Worm (Caenorhabditis elegans) whole organism, L4 larva: ENCODE results near the gene C02B8.6.

ENCODE experiments used
- D1046.2 ChIP-seq: fragments of 200-800 bp; sonication (Bioruptor generic); IDR thresholded peaks from 2 replicates; pipeline ENCODE4 v1.3.6; 2022; ENCODE audit warnings: missing genetic modification characterization, missing compliant biosample characterization
- F10B5.3 ChIP-seq: sonication (generic microtip); optimal IDR thresholded peaks from 2 replicates; lab custom pipeline; 2016; ENCODE audit warnings: mild to moderate bottlenecking, missing genetic modification characterization, missing compliant biosample characterization
- T20F7.1 ChIP-seq: fragments of 200-800 bp; sonication (Bioruptor generic); optimal IDR thresholded peaks from 2 replicates; lab custom pipeline; 2018; ENCODE audit warnings: mild to moderate bottlenecking, missing genetic modification characterization, missing compliant biosample characterization
- Y5F2A.4 ChIP-seq: fragments of 200-800 bp; sonication (Bioruptor generic); optimal IDR thresholded peaks from 2 replicates; lab custom pipeline; 2018; ENCODE audit warnings: mild to moderate bottlenecking, missing genetic modification characterization, missing compliant biosample characterization
- ZK546.5 ChIP-seq, 2 experiments: sonication (generic microtip); optimal IDR thresholded peaks; 2 replicates each; lab custom pipeline; 2017; ENCODE audit warnings: missing biosample characterization in 2 of 2, missing genetic modification characterization in 2 of 2
- aha-1 ChIP-seq: fragments of 150-350 bp; peaks from one replicate; lab custom pipeline; 2014; ENCODE audit warnings: missing biosample characterization, missing genetic modification characterization
- attf-4 ChIP-seq: sonication (generic microtip); optimal IDR thresholded peaks from 3 replicates; lab custom pipeline; 2017; ENCODE audit warnings: missing biosample characterization, missing genetic modification characterization
- ceh-20 ChIP-seq: fragments of 200-800 bp; sonication (Bioruptor generic); IDR thresholded peaks from 2 replicates; pipeline ENCODE4 v1.3.6; 2022; ENCODE audit warnings: missing genetic modification reagents, missing genetic modification characterization, missing compliant biosample characterization
- ceh-28 ChIP-seq: fragments of 150-350 bp; optimal IDR thresholded peaks from 2 replicates; lab custom pipeline; 2014; ENCODE audit warnings: missing biosample characterization, missing genetic modification reagents, missing genetic modification characterization
- ceh-62 ChIP-seq: sonication (generic microtip); optimal IDR thresholded peaks from 2 replicates; lab custom pipeline; 2017; ENCODE audit warnings: missing biosample characterization, missing genetic modification characterization
- daf-12 ChIP-seq: fragments of 150-350 bp; optimal IDR thresholded peaks from 2 replicates; lab custom pipeline; 2014; ENCODE audit warnings: missing biosample characterization, missing genetic modification reagents, missing genetic modification characterization
- daf-16 ChIP-seq, 3 experiments: sonication (generic microtip); optimal IDR thresholded peaks; 2 replicates each; lab custom pipeline; 2016 to 2017; ENCODE audit warnings: missing genetic modification characterization in 3 of 3, missing genetic modification reagents in 3 of 3, mild to moderate bottlenecking in 2 of 3, missing compliant biosample characterization in 2 of 3, missing biosample characterization in 1 of 3, moderate library complexity in 1 of 3
- daf-8 ChIP-seq: fragments of 200-800 bp; sonication (Bioruptor generic); IDR thresholded peaks from 2 replicates; pipeline ENCODE4 v1.3.6; 2022; ENCODE audit warnings: missing genetic modification characterization, missing compliant biosample characterization
- dmd-6 ChIP-seq: fragments of 200-800 bp; sonication (Bioruptor generic); IDR thresholded peaks from 2 replicates; pipeline ENCODE4 v1.3.6; 2022; ENCODE audit warnings: missing genetic modification reagents, missing genetic modification characterization, missing compliant biosample characterization
- dmd-8 ChIP-seq: fragments of 200-800 bp; sonication (Bioruptor generic); IDR thresholded peaks from 2 replicates; pipeline ENCODE4 v1.3.6; 2022; ENCODE audit warnings: missing genetic modification characterization, missing compliant biosample characterization
- duxl-1 ChIP-seq: sonication (generic microtip); optimal IDR thresholded peaks from 2 replicates; lab custom pipeline; 2016; ENCODE audit warnings: mild to moderate bottlenecking, missing genetic modification characterization, moderate library complexity, missing compliant biosample characterization; ENCODE audit not compliant: poor library complexity
- egl-27 ChIP-seq: sonication (generic microtip); optimal IDR thresholded peaks from 3 replicates; lab custom pipeline; 2017; ENCODE audit warnings: missing biosample characterization, missing genetic modification reagents, missing genetic modification characterization
- fkh-10 ChIP-seq: fragments of 150-350 bp; optimal IDR thresholded peaks from 2 replicates; lab custom pipeline; 2014; ENCODE audit warnings: missing biosample characterization, missing genetic modification reagents, missing genetic modification characterization
- hif-1 ChIP-seq, 2 experiments: sonication (generic microtip); optimal IDR thresholded peaks; 2 replicates each; lab custom pipeline; 2016 to 2017; ENCODE audit warnings: missing compliant biosample characterization in 2 of 2, missing genetic modification characterization in 2 of 2, missing genetic modification reagents in 2 of 2, missing genotype in 2 of 2, mild to moderate bottlenecking in 1 of 2
- lim-7 ChIP-seq: fragments of 200-800 bp; sonication (Bioruptor generic); IDR thresholded peaks from 2 replicates; pipeline ENCODE4 v1.3.6; 2022; ENCODE audit warnings: missing genetic modification characterization, missing compliant biosample characterization
- lin-29 ChIP-seq: fragments of 200-800 bp; sonication (Bioruptor generic); IDR thresholded peaks from 2 replicates; pipeline ENCODE4 v1.3.6; 2022; ENCODE audit warnings: missing genetic modification reagents, missing genetic modification characterization, missing compliant biosample characterization
- lin-38 ChIP-seq: fragments of 200-800 bp; sonication (Bioruptor generic); IDR thresholded peaks from 2 replicates; pipeline ENCODE4 v1.3.6; 2022; ENCODE audit warnings: missing genetic modification reagents, missing genetic modification characterization, missing compliant biosample characterization
- madf-9 ChIP-seq: fragments of 200-800 bp; sonication (Bioruptor generic); conservative IDR thresholded peaks from 2 replicates; pipeline ENCODE4 v1.3.6; 2022; ENCODE audit warnings: missing genetic modification reagents, missing genetic modification characterization, missing compliant biosample characterization
- mdl-1 ChIP-seq, 2 experiments: fragments of 150-350 bp in 1 of 2; sonication (generic microtip) in 1 of 2; optimal IDR thresholded peaks; 2 replicates each; lab custom pipeline; 2014 to 2017; ENCODE audit warnings: missing biosample characterization in 2 of 2, missing genetic modification characterization in 2 of 2
- mep-1 ChIP-seq: fragments of 150-350 bp; sonication (generic microtip); optimal IDR thresholded peaks from 3 replicates; lab custom pipeline; 2014; ENCODE audit warnings: missing biosample characterization, missing genetic modification characterization
- mxl-2 ChIP-seq: fragments of 200-800 bp; sonication (Bioruptor generic); conservative IDR thresholded peaks from 2 replicates; pipeline ENCODE4 v1.3.6; 2022; ENCODE audit warnings: missing genetic modification reagents, missing genetic modification characterization, missing compliant biosample characterization
- nhr-10 ChIP-seq: fragments of 150-350 bp; optimal IDR thresholded peaks from 2 replicates; lab custom pipeline; 2014; ENCODE audit warnings: missing biosample characterization, missing genetic modification characterization
- nhr-111 ChIP-seq: fragments of 200-800 bp; sonication (Bioruptor generic); optimal IDR thresholded peaks from 2 replicates; lab custom pipeline; 2018; ENCODE audit warnings: mild to moderate bottlenecking, missing genetic modification characterization, missing compliant biosample characterization
- nhr-28 ChIP-seq: fragments of 150-350 bp; optimal IDR thresholded peaks from 2 replicates; lab custom pipeline; 2014; ENCODE audit warnings: missing biosample characterization, missing genetic modification characterization
- nhr-48 ChIP-seq: sonication (generic microtip); optimal IDR thresholded peaks from 2 replicates; lab custom pipeline; 2016; ENCODE audit warnings: mild to moderate bottlenecking, missing genetic modification characterization, missing compliant biosample characterization
- nhr-6 ChIP-seq: fragments of 150-350 bp; optimal IDR thresholded peaks from 2 replicates; lab custom pipeline; 2014; ENCODE audit warnings: missing biosample characterization, missing genetic modification characterization
- nhr-76 ChIP-seq: fragments of 150-350 bp; optimal IDR thresholded peaks from 2 replicates; lab custom pipeline; 2014; ENCODE audit warnings: missing biosample characterization, missing genetic modification characterization
- nhr-77 ChIP-seq: fragments of 150-350 bp; optimal IDR thresholded peaks from 2 replicates; lab custom pipeline; 2014; ENCODE audit warnings: missing biosample characterization, missing genetic modification characterization
- pqm-1 ChIP-seq: sonication (generic microtip); optimal IDR thresholded peaks from 2 replicates; lab custom pipeline; 2017; ENCODE audit warnings: missing biosample characterization, missing genetic modification characterization
- rbr-2 ChIP-seq: sonication (generic microtip); optimal IDR thresholded peaks from 2 replicates; lab custom pipeline; 2016; ENCODE audit warnings: missing genotype, missing genetic modification characterization, missing compliant biosample characterization
- saeg-2 ChIP-seq: fragments of 200-800 bp; sonication (Bioruptor generic); IDR thresholded peaks from 2 replicates; pipeline ENCODE4 v1.3.6; 2022; ENCODE audit warnings: missing genetic modification reagents, missing genetic modification characterization, missing compliant biosample characterization
- sdz-12 ChIP-seq: fragments of 200-800 bp; sonication (Bioruptor generic); optimal IDR thresholded peaks from 2 replicates; lab custom pipeline; 2018; ENCODE audit warnings: mild to moderate bottlenecking, missing genetic modification characterization, missing compliant biosample characterization
- set-16 ChIP-seq: fragments of 200-800 bp; sonication (Bioruptor generic); IDR thresholded peaks from 2 replicates; pipeline ENCODE4 v1.3.6; 2022; ENCODE audit warnings: missing genetic modification reagents, missing genetic modification characterization, missing compliant biosample characterization
- snpc-1.2 ChIP-seq: fragments of 200-800 bp; sonication (Bioruptor generic); IDR thresholded peaks from 2 replicates; pipeline ENCODE4 v1.3.6; 2022; ENCODE audit warnings: missing genetic modification reagents, missing genetic modification characterization, missing compliant biosample characterization
- tra-1 ChIP-seq: fragments of 200-800 bp; sonication (Bioruptor generic); IDR thresholded peaks from 2 replicates; pipeline ENCODE4 v1.3.6; 2022; ENCODE audit warnings: missing genetic modification reagents, missing genetic modification characterization, missing compliant biosample characterization
- unc-130 ChIP-seq: sonication (generic microtip); optimal IDR thresholded peaks from 2 replicates; lab custom pipeline; 2016; ENCODE audit warnings: missing genetic modification reagents, missing genetic modification characterization, missing compliant biosample characterization
- vab-7 ChIP-seq: fragments of 200-800 bp; sonication (Bioruptor generic); IDR thresholded peaks from 2 replicates; pipeline ENCODE4 v1.3.6; 2022; ENCODE audit warnings: missing genetic modification reagents, missing genetic modification characterization, missing compliant biosample characterization
- zag-1 ChIP-seq: fragments of 150-350 bp; optimal IDR thresholded peaks from 2 replicates; lab custom pipeline; 2014; ENCODE audit warnings: missing biosample characterization, missing genetic modification characterization
- zfp-3 ChIP-seq: fragments of 200-800 bp; sonication (Bioruptor generic); conservative IDR thresholded peaks from 2 replicates; pipeline ENCODE4 v1.3.6; 2022; ENCODE audit warnings: missing genetic modification reagents, missing genetic modification characterization, missing compliant biosample characterization

Gene C02B8.6

DNA sequence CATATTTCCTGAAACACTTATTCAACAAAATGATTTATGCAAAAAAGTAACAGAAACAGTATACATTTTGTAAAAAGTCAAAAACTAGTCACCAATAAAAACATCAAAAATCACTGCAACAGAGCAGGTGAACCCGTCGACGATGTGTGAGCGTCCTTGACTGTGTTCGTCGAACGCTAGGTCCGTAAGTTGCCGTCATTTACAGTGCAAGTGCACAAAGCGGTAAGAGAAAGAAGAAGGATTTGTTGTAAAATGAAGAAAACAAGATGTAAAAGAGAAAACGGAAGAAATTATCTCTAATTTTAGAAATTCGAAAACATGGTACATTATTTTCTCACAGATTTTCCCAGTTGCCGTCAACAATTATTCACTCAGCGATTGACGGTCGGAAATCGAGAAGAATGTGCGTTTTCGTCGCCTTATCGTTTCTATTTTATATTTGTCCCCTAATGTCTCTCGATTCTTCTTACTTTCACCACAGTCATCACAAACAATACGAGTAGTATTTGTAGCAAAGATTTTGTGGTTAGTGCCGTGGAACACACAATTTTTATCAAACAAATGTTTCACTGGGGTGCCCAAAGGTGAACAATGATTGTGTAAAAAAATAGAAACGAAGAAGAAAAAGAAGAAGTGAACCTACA is 46.7 kb downstream of the C02B8.6 start (continued):
- TF ChIP-seq egl-27, result no peak
- TF ChIP-seq snpc-1.2, result no peak
- TF ChIP-seq nhr-6, result no peak
- TF ChIP-seq fkh-10 (GFP tag; lab: Kevin White, UChicago), result no peak
- no peak for TF ChIP-seq ceh-20
- TF ChIP-seq tra-1 (GFP tag; lab: Robert Waterston, UW), result no peak
- no peak for TF ChIP-seq D1046.2 (GFP tag; lab: Robert Waterston, UW)
- TF ChIP-seq nhr-77 (tag; lab: Kevin White, UChicago), result peak; percentile 70
- TF ChIP-seq unc-130 (GFP tag; lab: Kevin White, UChicago), result no peak
- TF ChIP-seq mxl-2 (GFP tag; lab: Robert Waterston, UW), result no peak
- no peak for TF ChIP-seq nhr-76 (tag; lab: Kevin White, UChicago)
- peak; percentile 97 for TF ChIP-seq nhr-28 (tag; lab: Kevin White, UChicago)
- TF ChIP-seq lin-29 (GFP tag; lab: Robert Waterston, UW), result no peak
- no peak for TF ChIP-seq nhr-48 (tag; lab: Kevin White, UChicago)
- peak; percentile 52 for TF ChIP-seq pqm-1 (tag; lab: Kevin White, UChicago)
- TF ChIP-seq set-16 (GFP tag; lab: Robert Waterston, UW), result no peak
- TF ChIP-seq vab-7, result no peak
- peak; percentile 13 for TF ChIP-seq aha-1 (tag; lab: Kevin White, UChicago)
- no peak for TF ChIP-seq madf-9
- peak; percentile 37 for TF ChIP-seq rbr-2 (tag; lab: Kevin White, UChicago)
- no peak for TF ChIP-seq saeg-2 (GFP tag; lab: Robert Waterston, UW)
- TF ChIP-seq, all 104 proteins: peak for 14

DNA sequence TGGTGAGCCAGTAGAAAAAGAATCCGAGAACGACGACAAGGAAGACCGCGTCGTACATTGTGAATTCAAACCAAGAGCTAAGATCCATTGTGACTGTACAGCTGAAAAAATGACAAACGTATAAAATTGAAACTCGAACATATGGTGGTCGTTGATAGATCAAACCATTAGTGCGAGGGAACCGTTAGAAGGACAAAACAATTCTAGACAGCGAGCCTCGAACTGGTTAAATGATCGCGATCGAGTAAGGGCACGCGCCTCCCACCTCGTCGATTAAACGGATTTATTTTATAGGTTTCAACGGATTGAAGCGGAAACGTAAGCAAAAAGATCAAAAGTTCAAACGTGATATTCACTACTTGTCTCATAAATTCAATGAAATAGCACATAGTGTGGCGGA is 47.7 kb downstream of the C02B8.6 start, which contains the start of gene vem-1:
TSS of gene vem-1 (minus strand) at position 101 of the 400 bp plus-strand sequence.
- TF ChIP-seq lim-7 (GFP tag; lab: Robert Waterston, UW) (0 out of 2 replicates have a peak, but pooled peaks have one; percentile 40), ZK546.5 (tag; optimal IDR thresholded peaks at IDR 0.05; lab: Kevin White, UChicago) (no peak), sdz-12 (GFP tag; lab: Kevin White, UChicago) (peak; percentile 18), hif-1 (tag; optimal IDR thresholded peaks at IDR 0.05; lab: Kevin White, UChicago) (peak in 1 of 2 experiments; percentile 56), vab-7 (0 out of 2 replicates have a peak, but pooled peaks have one; percentile 13), tra-1 (GFP tag; lab: Robert Waterston, UW) (0 out of 2 replicates have a peak, but pooled peaks have one; percentile 35), daf-12 (tag; lab: Kevin White, UChicago) (no peak), nhr-111 (no peak)

DNA sequence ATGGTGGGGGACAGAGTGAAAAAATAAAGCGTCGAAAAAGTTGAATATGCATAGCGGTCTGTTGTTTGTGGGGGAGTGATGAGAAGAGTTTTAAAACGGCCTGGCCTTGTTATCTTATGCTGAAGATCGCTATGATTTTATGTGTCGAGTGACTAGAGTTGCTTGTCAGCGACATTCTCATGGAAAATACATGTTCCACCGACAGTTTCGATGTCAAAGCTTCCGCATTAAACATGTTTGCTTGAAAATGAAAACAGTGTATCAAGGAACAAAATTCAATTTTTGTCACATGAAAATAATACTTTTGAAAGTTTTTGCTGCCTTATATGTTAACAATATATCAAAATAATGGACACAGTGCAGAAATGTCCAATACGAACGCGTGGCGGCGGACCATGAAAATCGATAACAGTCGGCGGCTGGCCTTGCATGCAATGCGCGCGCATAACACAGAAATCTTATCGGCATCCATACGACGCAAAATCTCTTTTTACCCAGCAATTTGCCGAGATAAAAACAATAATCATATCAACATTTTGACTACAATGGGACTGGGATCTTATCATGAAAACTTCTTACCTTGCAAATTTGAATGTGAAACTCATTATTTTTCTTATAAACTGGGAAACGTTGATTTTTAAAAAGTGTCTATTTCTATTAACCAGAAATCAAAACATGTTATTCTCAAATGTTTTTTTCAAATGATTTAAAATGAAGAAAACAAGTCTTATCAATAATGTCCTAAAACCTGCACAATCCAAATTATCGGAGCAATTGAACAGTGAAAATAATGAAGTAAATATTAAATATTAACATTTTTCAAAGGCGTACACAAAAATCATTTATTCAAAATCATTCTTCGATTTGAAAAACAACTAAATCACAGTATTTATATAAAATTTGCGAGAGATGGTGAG is 49.1 kb downstream of the C02B8.6 start:
- TF ChIP-seq nhr-10 (no peak), zag-1 (no peak), hif-1 (tag; optimal IDR thresholded peaks at IDR 0.05; lab: Kevin White, UChicago) (no peak), daf-8 (no peak), snpc-1.2 (no peak), dmd-6 (GFP tag; lab: Robert Waterston, UW) (peak; percentile 22; the same call in 1 of the 2 replicates), madf-9 (no peak), mep-1 (peak; percentile 45), lin-38 (GFP tag; lab: Robert Waterston, UW) (peak; percentile 36; the same call in 1 of the 2 replicates), nhr-28 (tag; lab: Kevin White, UChicago) (peak; percentile 16), mdl-1 (tag; optimal IDR thresholded peaks at IDR 0.05; lab: Kevin White, UChicago) (no peak), ceh-28 (tag; lab: Kevin White, UChicago) (peak; percentile 18), ceh-62 (tag; lab: Kevin White, UChicago) (no peak), D1046.2 (GFP tag; lab: Robert Waterston, UW) (no peak), T20F7.1 (peak; percentile 2), daf-16 (GFP tag; optimal IDR thresholded peaks at IDR 0.05; lab: Kevin White, UChicago) (no peak), daf-16 (tag; optimal IDR thresholded peaks at IDR 0.05; lab: Kevin White, UChicago) (peak; percentile 87), duxl-1 (tag; lab: Kevin White, UChicago) (no peak), dmd-8 (GFP tag; lab: Robert Waterston, UW) (no peak), F10B5.3 (tag; lab: Kevin White, UChicago) (no peak), vab-7 (no peak), nhr-76 (tag; lab: Kevin White, UChicago) (no peak), attf-4 (tag; lab: Kevin White, UChicago) (no peak), zfp-3 (GFP tag; lab: Robert Waterston, UW) (peak; percentile 89; the same call in 1 of the 2 replicates), Y5F2A.4 (GFP tag; lab: Kevin White, UChicago) (no peak)
